Worm (Caenorhabditis elegans) whole organism, midembryonic: Measurements from ENCODE around the gene F44D12.6.

Source experiments
- T22C8.4 ChIP-seq: fragments of 200-800 bp; sonication (Bioruptor generic); IDR thresholded peaks from 2 replicates; pipeline ENCODE4 v1.3.6; 2022; ENCODE audit warnings: missing genetic modification characterization, missing compliant biosample characterization
- flt-1 ChIP-seq: fragments of 200-800 bp; sonication (Bioruptor generic); IDR thresholded peaks from 2 replicates; pipeline ENCODE4 v1.3.6; 2022; ENCODE audit warnings: missing genetic modification characterization, missing compliant biosample characterization
- med-1 ChIP-seq: sonication (generic microtip); optimal IDR thresholded peaks from 2 replicates; lab custom pipeline; 2017; ENCODE audit warnings: missing genetic modification characterization, mild to moderate bottlenecking, missing compliant biosample characterization, antibody characterized with exemption, missing genetic modification reagents; ENCODE audit not compliant: insufficient read depth
- ref-1 ChIP-seq: fragments of 200-800 bp; sonication (Bioruptor generic); conservative IDR thresholded peaks from 2 replicates; pipeline ENCODE4 v1.3.6; 2022; ENCODE audit warnings: missing genetic modification reagents, missing genetic modification characterization, missing compliant biosample characterization
- tab-1 ChIP-seq: fragments of 200-800 bp; sonication (Bioruptor generic); IDR thresholded peaks from 2 replicates; pipeline ENCODE4 v1.3.6; 2022; ENCODE audit warnings: missing genetic modification characterization, missing compliant biosample characterization
- ztf-23 ChIP-seq: fragments of 200-800 bp; sonication (Bioruptor generic); IDR thresholded peaks from 2 replicates; pipeline ENCODE4 v1.3.6; 2022; ENCODE audit warnings: missing genetic modification reagents, missing genetic modification characterization, missing compliant biosample characterization
- ztf-29 ChIP-seq: fragments of 200-800 bp; sonication (Bioruptor generic); IDR thresholded peaks from 2 replicates; pipeline ENCODE4 v1.3.6; 2022; ENCODE audit warnings: missing genetic modification reagents, missing genetic modification characterization, missing compliant biosample characterization

DNA sequence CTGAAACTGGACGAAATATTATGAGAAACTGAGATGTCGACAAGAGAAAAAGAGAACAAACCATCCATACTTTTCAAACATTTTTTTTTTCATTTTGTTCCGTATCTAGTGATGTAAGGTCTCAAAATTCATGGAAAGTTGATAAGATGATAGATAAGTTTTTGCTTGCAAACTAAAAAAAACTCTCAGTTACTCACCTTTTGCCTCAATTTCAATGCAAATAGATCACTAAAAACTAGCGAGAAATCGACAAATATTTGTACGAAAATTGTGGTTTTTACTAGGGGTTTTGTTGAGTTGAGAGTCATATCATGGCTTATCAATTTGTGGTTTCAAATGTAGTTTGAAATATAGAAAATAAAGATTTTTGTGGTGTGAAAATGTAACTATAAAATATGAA, 27.6 kb downstream of the F44D12.6 start:
- TF ChIP-seq med-1 (GFP tag; lab: Kevin White, UChicago): no peak
- TF ChIP-seq T22C8.4 (GFP tag; lab: Robert Waterston, UW): no peak
- TF ChIP-seq flt-1: no peak
- TF ChIP-seq ref-1 (GFP tag; lab: Robert Waterston, UW): no peak
- TF ChIP-seq tab-1 (GFP tag; lab: Robert Waterston, UW): no peak
- no peak for TF ChIP-seq ztf-29
- TF ChIP-seq ztf-23 (GFP tag; lab: Robert Waterston, UW): no peak
